Worm (Caenorhabditis elegans) whole organism, early embryonic: ENCODE measurements around the gene ptr-8.

ENCODE experiments used
- B0310.2 ChIP-seq: sonication (generic microtip); optimal IDR thresholded peaks from 2 replicates; lab custom pipeline; 2016; ENCODE audit warnings: mild to moderate bottlenecking, missing genetic modification characterization, missing compliant biosample characterization
- F13C5.2 ChIP-seq: sonication (generic microtip); optimal IDR thresholded peaks from 2 replicates; lab custom pipeline; 2017; ENCODE audit warnings: mild to moderate bottlenecking, missing genetic modification characterization, inconsistent platforms, missing compliant biosample characterization
- aly-1 ChIP-seq: sonication (generic microtip); optimal IDR thresholded peaks from 2 replicates; lab custom pipeline; 2016; ENCODE audit warnings: missing genetic modification characterization, missing compliant biosample characterization
- ama-1 ChIP-seq: fragments of 150-350 bp; optimal IDR thresholded peaks from 2 replicates; lab custom pipeline; 2014
- ceh-13 ChIP-seq: fragments of 200-800 bp; sonication (Bioruptor generic); optimal IDR thresholded peaks from 2 replicates; lab custom pipeline; 2018; ENCODE audit warnings: mild to moderate bottlenecking, missing genetic modification characterization, missing compliant biosample characterization
- ceh-36 ChIP-seq: sonication (generic microtip); optimal IDR thresholded peaks from 2 replicates; lab custom pipeline; 2016; ENCODE audit warnings: missing genetic modification characterization, inconsistent platforms, missing compliant biosample characterization
- ets-7 ChIP-seq: sonication (generic microtip); optimal IDR thresholded peaks from 2 replicates; lab custom pipeline; 2016; ENCODE audit warnings: missing genotype, missing genetic modification characterization, missing compliant biosample characterization
- flt-1 ChIP-seq: fragments of 200-800 bp; sonication (Bioruptor generic); IDR thresholded peaks from 2 replicates; pipeline ENCODE4 v1.3.6; 2022; ENCODE audit warnings: missing genetic modification characterization, missing compliant biosample characterization
- hmg-4 ChIP-seq: fragments of 200-800 bp; sonication (Bioruptor generic); optimal IDR thresholded peaks from 2 replicates; lab custom pipeline; 2018; ENCODE audit warnings: mild to moderate bottlenecking, missing genetic modification characterization, missing compliant biosample characterization
- hnd-1 ChIP-seq: sonication (generic microtip); optimal IDR thresholded peaks from 2 replicates; lab custom pipeline; 2016; ENCODE audit warnings: missing genetic modification characterization, missing compliant biosample characterization
- pes-1 ChIP-seq: fragments of 200-800 bp; sonication (Bioruptor generic); IDR thresholded peaks from 2 replicates; pipeline ENCODE4 v1.3.6; 2022; ENCODE audit warnings: missing genetic modification reagents, missing genetic modification characterization, missing compliant biosample characterization
- tbx-11 ChIP-seq: fragments of 200-800 bp; sonication (Bioruptor generic); IDR thresholded peaks from 2 replicates; pipeline ENCODE4 v1.3.6; 2022; ENCODE audit warnings: missing genetic modification characterization, missing compliant biosample characterization
- tbx-37 ChIP-seq: fragments of 200-800 bp; sonication (Bioruptor generic); conservative IDR thresholded peaks from 2 replicates; pipeline ENCODE4 v1.3.6; 2022; ENCODE audit warnings: missing genetic modification reagents, missing genetic modification characterization, missing compliant biosample characterization
- tra-4 ChIP-seq: sonication (generic microtip); optimal IDR thresholded peaks from 2 replicates; lab custom pipeline; 2017; ENCODE audit warnings: missing genetic modification characterization, missing compliant biosample characterization

ce11 chrII:10852880-10853279 lies 36.2 kb upstream of the ptr-8 start:
- TF ChIP-seq ama-1 (no peak), flt-1 (GFP tag; lab: Robert Waterston, UW) (no peak), B0310.2 (tag; lab: Kevin White, UChicago) (no peak), ets-7 (no peak), hmg-4 (GFP tag; lab: Kevin White, UChicago) (no peak), tra-4 (tag; lab: Kevin White, UChicago) (no peak), tbx-37 (no peak), ceh-13 (GFP tag; lab: Kevin White, UChicago) (no peak), tbx-11 (GFP tag; lab: Robert Waterston, UW) (no peak), hnd-1 (no peak), aly-1 (no peak), pes-1 (GFP tag; lab: Robert Waterston, UW) (no peak), F13C5.2 (tag; lab: Kevin White, UChicago) (no peak), ceh-36 (no peak)
